Fruit fly (Drosophila melanogaster): Measurements from ENCODE around the gene Prosbeta3.

Gene Prosbeta3

DNA sequence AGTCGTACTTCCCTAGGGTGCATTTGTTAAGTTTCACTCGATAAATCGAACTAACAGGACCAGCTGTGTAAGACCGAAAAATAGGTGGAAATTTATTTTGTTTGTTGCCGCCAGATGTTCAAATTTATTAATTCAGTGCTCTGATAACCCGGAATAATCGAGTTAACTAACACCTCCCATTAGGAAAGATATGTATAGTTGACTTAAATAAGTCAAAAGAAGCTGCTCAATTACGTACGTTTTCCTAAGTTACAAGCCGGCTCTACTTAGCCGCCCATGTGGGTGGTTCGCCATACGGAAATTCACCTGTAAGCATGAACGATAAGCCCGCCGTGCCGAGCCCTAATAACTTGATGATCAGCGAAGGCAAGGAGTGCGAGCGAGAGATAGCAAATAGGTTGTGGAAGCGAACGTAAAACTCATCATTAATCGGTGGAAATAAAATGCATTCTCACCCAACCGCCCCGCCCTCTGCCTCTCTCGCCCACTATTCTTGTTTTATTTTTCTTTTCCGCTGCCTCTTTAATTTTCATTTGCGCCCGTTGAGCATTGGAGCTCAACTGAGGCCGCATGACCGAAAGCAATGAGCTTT lies 47.9 kb upstream of the Prosbeta3 start (continued):
- no peak for TF ChIP-seq chinmo (GFP tag; IDR thresholded peaks at IDR 0.05; ENCODE audit: partially characterized antibody)
- no peak for TF ChIP-seq lbe (GFP tag; optimal IDR thresholded peaks at IDR 0.05)
- no peak for TF ChIP-seq Dref (GFP tag; IDR thresholded peaks at IDR 0.05)
- no peak for TF ChIP-seq dati (GFP tag; IDR thresholded peaks at IDR 0.05)
- TF ChIP-seq maf-S (GFP tag; optimal IDR thresholded peaks at IDR 0.05) = peak; percentile 48
- TF ChIP-seq Sox102F (GFP tag; optimal IDR thresholded peaks at IDR 0.05) = peak; percentile 55
- TF ChIP-seq Stat92E (GFP tag; optimal IDR thresholded peaks at IDR 0.05) = no peak
- peak; percentile 25 for TF ChIP-seq tap (tag; optimal IDR thresholded peaks at IDR 0.05)
- peak; percentile 7 for TF ChIP-seq CG4282 (GFP tag; optimal IDR thresholded peaks at IDR 0.05)
- TF ChIP-seq Hmx (GFP tag; optimal IDR thresholded peaks at IDR 0.05) = no peak
- TF ChIP-seq CG31224 (GFP tag; IDR thresholded peaks at IDR 0.05) = no peak
- no peak for TF ChIP-seq wdn (GFP tag; IDR thresholded peaks at IDR 0.05)
- no peak for TF ChIP-seq CG17328 (GFP tag; IDR thresholded peaks at IDR 0.05)
- peak; percentile 57 for TF ChIP-seq zfh2 (GFP tag; optimal IDR thresholded peaks at IDR 0.05)
- TF ChIP-seq nerfin-1 (tag; optimal IDR thresholded peaks at IDR 0.05) = peak; percentile 24
- TF ChIP-seq NC2α (GFP tag; optimal IDR thresholded peaks at IDR 0.05) = peak; percentile 43
- TF ChIP-seq CTCF (GFP tag; optimal IDR thresholded peaks at IDR 0.05) = no peak
- peak; percentile 8 for TF ChIP-seq CG3995 (GFP tag; optimal IDR thresholded peaks at IDR 0.05)
- TF ChIP-seq CG2120 (GFP tag; optimal IDR thresholded peaks at IDR 0.05) = peak; percentile 68
- TF ChIP-seq CG15011 (GFP tag; optimal IDR thresholded peaks at IDR 0.05) = no peak
- no peak for TF ChIP-seq Dad (GFP tag; optimal IDR thresholded peaks at IDR 0.05)
- TF ChIP-seq CG18262 (tag; optimal IDR thresholded peaks at IDR 0.05) = peak; percentile 66
- no peak for TF ChIP-seq lmd (GFP tag; IDR thresholded peaks at IDR 0.05)
- no peak for TF ChIP-seq CG9797 (GFP tag; optimal IDR thresholded peaks at IDR 0.05)
- no peak for TF ChIP-seq CG2202 (tag; optimal IDR thresholded peaks at IDR 0.05)
- TF ChIP-seq lola (GFP tag; optimal IDR thresholded peaks at IDR 0.05) = peak in 1 of 3 experiments; percentile 26
- TF ChIP-seq disco-r (GFP tag; optimal IDR thresholded peaks at IDR 0.05) = no peak
- TF ChIP-seq Mrtf (GFP tag; IDR thresholded peaks at IDR 0.05) = no peak
- no peak for TF ChIP-seq CG4424 (GFP tag; optimal IDR thresholded peaks at IDR 0.05)
- TF ChIP-seq CG2889 (GFP tag; IDR thresholded peaks at IDR 0.05) = no peak
- peak; percentile 18 for TF ChIP-seq CG8281 (tag; optimal IDR thresholded peaks at IDR 0.05)
- peak; percentile 42 for TF ChIP-seq D19B (GFP tag; optimal IDR thresholded peaks at IDR 0.05)
- TF ChIP-seq dan (GFP tag; IDR thresholded peaks at IDR 0.05) = no peak
- no peak for TF ChIP-seq Elba2 (GFP tag; optimal IDR thresholded peaks at IDR 0.05)
- TF ChIP-seq Hsf (GFP tag; optimal IDR thresholded peaks at IDR 0.05) = peak; percentile 1
- no peak for TF ChIP-seq bowl (GFP tag; IDR thresholded peaks at IDR 0.05)
- no peak for TF ChIP-seq zf30C (GFP tag; optimal IDR thresholded peaks at IDR 0.05)
- peak; percentile 45 for TF ChIP-seq sens (GFP tag)
- no peak for TF ChIP-seq CG4617 (GFP tag; optimal IDR thresholded peaks at IDR 0.05; ENCODE audit: borderline replicate concordance)
- peak; percentile 47 for TF ChIP-seq tx (GFP tag; optimal IDR thresholded peaks at IDR 0.05)
- peak; percentile 70 for TF ChIP-seq CG3163 (GFP tag; optimal IDR thresholded peaks at IDR 0.05)
- TF ChIP-seq hth (optimal IDR thresholded peaks at IDR 0.05) = no peak
- no peak for TF ChIP-seq CG4328 (GFP tag; optimal IDR thresholded peaks at IDR 0.05)
- peak; percentile 28 for TF ChIP-seq CG17359 (tag; optimal IDR thresholded peaks at IDR 0.05)
- TF ChIP-seq CG1647 (GFP tag; optimal IDR thresholded peaks at IDR 0.05) = no peak
- TF ChIP-seq bcd (GFP tag; optimal IDR thresholded peaks at IDR 0.05) = peak; percentile 55
- TF ChIP-seq CG1602 (GFP tag; optimal IDR thresholded peaks at IDR 0.05) = peak; percentile 32
- peak; percentile 60 for TF ChIP-seq NfI (GFP tag; optimal IDR thresholded peaks at IDR 0.05)
- TF ChIP-seq CG6854 (GFP tag; optimal IDR thresholded peaks at IDR 0.05) = no peak
- peak; percentile 8 for TF ChIP-seq CG30431 (GFP tag; optimal IDR thresholded peaks at IDR 0.05)
- no peak for TF ChIP-seq Bteb2 (GFP tag; optimal IDR thresholded peaks at IDR 0.05)
- no peak for TF ChIP-seq Neu2 (GFP tag; optimal IDR thresholded peaks at IDR 0.05; ENCODE audit: borderline replicate concordance)

All from whole organism, embryonic.